Fruit fly (Drosophila melanogaster) whole organism, embryonic: Measurements from ENCODE around the gene Pex11c.

ENCODE experiments used
- ATbp ChIP-seq: fragments of 200-800 bp; sonication (Bioruptor generic); optimal IDR thresholded peaks from 2 replicates; lab custom pipeline; 2017; ENCODE audit warnings: missing biosample characterization, mild to moderate bottlenecking, missing genetic modification characterization, missing genetic modification reagents
- Antp ChIP-seq: fragments of 200-800 bp; sonication (Bioruptor generic); optimal IDR thresholded peaks from 3 replicates; lab custom pipeline; 2016; ENCODE audit warnings: missing biosample characterization, missing genetic modification characterization
- Bteb2 ChIP-seq: fragments of 200-800 bp; sonication (Bioruptor generic); optimal IDR thresholded peaks from 2 replicates; lab custom pipeline; 2016; ENCODE audit warnings: missing biosample characterization, missing genetic modification characterization
- CG10147 ChIP-seq: fragments of 200-800 bp; sonication (Bioruptor generic); optimal IDR thresholded peaks from 2 replicates; lab custom pipeline; 2019; ENCODE audit warnings: missing biosample characterization, mild to moderate bottlenecking, missing genetic modification characterization, moderate library complexity
- CG1024 ChIP-seq: fragments of 200-800 bp; sonication (Bioruptor generic); IDR thresholded peaks from 2 replicates; pipeline ENCODE4 v1.3.6; 2022; ENCODE audit warnings: missing biosample characterization, missing genetic modification characterization
- CG10565 ChIP-seq: fragments of 200-800 bp; sonication (Bioruptor generic); optimal IDR thresholded peaks from 3 replicates; lab custom pipeline; 2016; ENCODE audit warnings: missing biosample characterization, mild to moderate bottlenecking, missing genetic modification characterization
- CG11456 ChIP-seq: fragments of 200-800 bp; sonication (Bioruptor generic); IDR thresholded peaks from 3 replicates; pipeline ENCODE4 v1.3.6; 2022; ENCODE audit warnings: missing biosample characterization, missing genetic modification characterization
- CG11696 ChIP-seq: fragments of 200-800 bp; sonication (Bioruptor generic); IDR thresholded peaks from 2 replicates; pipeline ENCODE4 v1.3.6; 2022; ENCODE audit warnings: missing biosample characterization, missing genetic modification characterization
- CG12744 ChIP-seq: fragments of 200-800 bp; sonication (Bioruptor generic); optimal IDR thresholded peaks from 2 replicates; lab custom pipeline; 2016; ENCODE audit warnings: missing biosample characterization, missing genetic modification characterization
- CG14441 ChIP-seq: fragments of 200-800 bp; sonication (Bioruptor generic); IDR thresholded peaks from 2 replicates; pipeline ENCODE4 v1.3.6; 2022; ENCODE audit warnings: missing biosample characterization, missing genetic modification characterization
- CG15601 ChIP-seq: fragments of 200-800 bp; sonication (Bioruptor generic); optimal IDR thresholded peaks from 3 replicates; lab custom pipeline; 2019; ENCODE audit warnings: missing biosample characterization, mild to moderate bottlenecking, missing genetic modification characterization, moderate library complexity
- CG17359 ChIP-seq: fragments of 200-800 bp; sonication (Bioruptor generic); optimal IDR thresholded peaks from 3 replicates; lab custom pipeline; 2018; ENCODE audit warnings: missing biosample characterization, mild to moderate bottlenecking, missing genetic modification characterization, moderate library complexity
- CG17361 ChIP-seq: fragments of 200-800 bp; sonication (Bioruptor generic); IDR thresholded peaks from 3 replicates; pipeline ENCODE4 v1.3.6; 2022; ENCODE audit warnings: missing biosample characterization, missing genetic modification characterization
- CG31224 ChIP-seq: fragments of 200-800 bp; sonication (Bioruptor generic); IDR thresholded peaks from 2 replicates; pipeline ENCODE4 v1.3.6; 2022; ENCODE audit warnings: missing biosample characterization, missing genetic modification characterization
- CG3281 ChIP-seq: fragments of 200-800 bp; sonication (Bioruptor generic); optimal IDR thresholded peaks from 3 replicates; lab custom pipeline; 2017; ENCODE audit warnings: missing biosample characterization, mild to moderate bottlenecking, missing genetic modification characterization
- CG3726 ChIP-seq: fragments of 200-800 bp; sonication (Bioruptor generic); IDR thresholded peaks from 3 replicates; pipeline ENCODE4, ENCODE4 v1.3.6; 2022; ENCODE audit warnings: missing biosample characterization, missing genetic modification characterization
- CG3995 ChIP-seq: fragments of 200-800 bp; sonication (Bioruptor generic); optimal IDR thresholded peaks from 3 replicates; lab custom pipeline; 2016; ENCODE audit warnings: missing biosample characterization, missing genetic modification characterization
- CG43689 ChIP-seq: fragments of 200-800 bp; sonication (Bioruptor generic); IDR thresholded peaks from 2 replicates; pipeline ENCODE4 v1.3.6; 2022; ENCODE audit warnings: missing biosample characterization, missing genetic modification characterization
- CG6175 ChIP-seq: fragments of 200-800 bp; sonication (Bioruptor generic); IDR thresholded peaks from 3 replicates; pipeline ENCODE4 v1.3.6; 2022; ENCODE audit warnings: missing biosample characterization, missing genetic modification characterization
- CG6683 ChIP-seq: fragments of 200-800 bp; sonication (Bioruptor generic); optimal IDR thresholded peaks from 2 replicates; lab custom pipeline; 2017; ENCODE audit warnings: missing biosample characterization, mild to moderate bottlenecking, missing genetic modification characterization, missing genetic modification reagents
- CG7928 ChIP-seq: fragments of 200-800 bp; sonication (Bioruptor generic); optimal IDR thresholded peaks from 2 replicates; lab custom pipeline; 2017; ENCODE audit warnings: missing biosample characterization, mild to moderate bottlenecking, missing genetic modification characterization
- CG9609 ChIP-seq: fragments of 200-800 bp; sonication (Bioruptor generic); optimal IDR thresholded peaks from 3 replicates; lab custom pipeline; 2016; ENCODE audit warnings: missing biosample characterization, missing genetic modification characterization
- CG9727 ChIP-seq: fragments of 200-800 bp; sonication (Bioruptor generic); optimal IDR thresholded peaks from 3 replicates; lab custom pipeline; 2017; ENCODE audit warnings: missing biosample characterization, mild to moderate bottlenecking, missing genetic modification characterization
- CG9797 ChIP-seq: fragments of 200-800 bp; sonication (Bioruptor generic); optimal IDR thresholded peaks from 3 replicates; lab custom pipeline; 2018; ENCODE audit warnings: missing biosample characterization, mild to moderate bottlenecking, missing genetic modification characterization
- CoRest ChIP-seq: fragments of 200-800 bp; sonication (Bioruptor generic); optimal IDR thresholded peaks from 3 replicates; lab custom pipeline; 2018; ENCODE audit warnings: missing biosample characterization, mild to moderate bottlenecking, missing genetic modification characterization, moderate library complexity
- CrebB ChIP-seq: fragments of 200-800 bp; sonication (Bioruptor generic); optimal IDR thresholded peaks from 3 replicates; lab custom pipeline; 2018; ENCODE audit warnings: missing biosample characterization, mild to moderate bottlenecking, missing genetic modification characterization
- D19A ChIP-seq: fragments of 200-800 bp; optimal IDR thresholded peaks from 3 replicates; lab custom pipeline; 2019; ENCODE audit warnings: missing biosample characterization, mild to moderate bottlenecking, missing genetic modification characterization, moderate library complexity
- Dip2 ChIP-seq: fragments of 200-800 bp; sonication (Bioruptor generic); IDR thresholded peaks from 2 replicates; pipeline ENCODE4 v1.3.6; 2022; ENCODE audit warnings: missing biosample characterization, missing genetic modification characterization
- Dref ChIP-seq: fragments of 200-800 bp; sonication (Bioruptor generic); IDR thresholded peaks from 2 replicates; pipeline ENCODE4 v1.3.6; 2022; ENCODE audit warnings: missing biosample characterization, missing genetic modification characterization
- H2.0 ChIP-seq: fragments of 200-800 bp; sonication (Bioruptor generic); IDR thresholded peaks from 2 replicates; pipeline ENCODE4 v1.3.6; 2022; ENCODE audit warnings: missing biosample characterization, missing genetic modification characterization
- HmgZ ChIP-seq: fragments of 200-800 bp; sonication (Bioruptor generic); optimal IDR thresholded peaks from 2 replicates; lab custom pipeline; 2018; ENCODE audit warnings: missing biosample characterization, mild to moderate bottlenecking, missing genetic modification characterization
- MTF-1 ChIP-seq: fragments of 200-800 bp; sonication (Bioruptor generic); optimal IDR thresholded peaks from 2 replicates; lab custom pipeline; 2018; ENCODE audit warnings: missing biosample characterization, mild to moderate bottlenecking, missing genetic modification characterization, borderline replicate concordance
- Max ChIP-seq: fragments of 200-800 bp; sonication (Bioruptor generic); optimal IDR thresholded peaks from 2 replicates; lab custom pipeline; 2016; ENCODE audit warnings: missing biosample characterization, mild to moderate bottlenecking, missing genetic modification characterization
- NK7.1 ChIP-seq: fragments of 200-800 bp; sonication (Bioruptor generic); optimal IDR thresholded peaks from 3 replicates; lab custom pipeline; 2016; ENCODE audit warnings: missing biosample characterization, missing genetic modification characterization
- Sox102F ChIP-seq: fragments of 200-800 bp; sonication (Bioruptor generic); optimal IDR thresholded peaks from 2 replicates; lab custom pipeline; 2018; ENCODE audit warnings: missing biosample characterization, mild to moderate bottlenecking, missing genetic modification characterization, moderate library complexity
- Vsx1 ChIP-seq: fragments of 200-800 bp; sonication (Bioruptor generic); optimal IDR thresholded peaks from 2 replicates; lab custom pipeline; 2017; ENCODE audit warnings: missing biosample characterization, mild to moderate bottlenecking, missing genetic modification characterization, missing genetic modification reagents
- ash1 ChIP-seq: fragments of 200-800 bp; sonication (Bioruptor generic); optimal IDR thresholded peaks from 2 replicates; lab custom pipeline; 2018; ENCODE audit warnings: missing biosample characterization, mild to moderate bottlenecking, missing genetic modification characterization
- bab2 ChIP-seq: fragments of 200-800 bp; sonication (Bioruptor generic); optimal IDR thresholded peaks from 2 replicates; lab custom pipeline; 2016; ENCODE audit warnings: missing biosample characterization, missing genetic modification characterization
- btn ChIP-seq: fragments of 200-800 bp; sonication (Bioruptor generic); optimal IDR thresholded peaks from 2 replicates; lab custom pipeline; 2016; ENCODE audit warnings: missing biosample characterization, missing genetic modification characterization
- exex ChIP-seq: fragments of 200-800 bp; sonication (Bioruptor generic); optimal IDR thresholded peaks from 4 replicates; lab custom pipeline; 2018; ENCODE audit warnings: missing biosample characterization, mild to moderate bottlenecking, missing genetic modification characterization, moderate library complexity
- eyg ChIP-seq: fragments of 200-800 bp; sonication (Bioruptor generic); optimal IDR thresholded peaks from 3 replicates; lab custom pipeline; 2016; ENCODE audit warnings: missing biosample characterization, missing genetic modification characterization
- insv ChIP-seq, 2 experiments: fragments of 200-800 bp; sonication (Bioruptor generic); optimal IDR thresholded peaks; 3 replicates each; lab custom pipeline; 2016 to 2018; ENCODE audit warnings: missing biosample characterization in 2 of 2, missing genetic modification characterization in 2 of 2
- jing ChIP-seq: fragments of 200-800 bp; sonication (Bioruptor generic); optimal IDR thresholded peaks from 2 replicates; lab custom pipeline; 2018; ENCODE audit warnings: missing biosample characterization, mild to moderate bottlenecking, missing genetic modification characterization
- lab ChIP-seq: fragments of 200-800 bp; sonication (Bioruptor generic); optimal IDR thresholded peaks from 3 replicates; lab custom pipeline; 2017; ENCODE audit warnings: missing biosample characterization, missing genetic modification characterization, mild to moderate bottlenecking, moderate library complexity, missing genetic modification reagents
- maf-S ChIP-seq: fragments of 200-800 bp; sonication (Bioruptor generic); optimal IDR thresholded peaks from 2 replicates; lab custom pipeline; 2016; ENCODE audit warnings: missing biosample characterization, missing genetic modification characterization
- p53 ChIP-seq: fragments of 200-800 bp; sonication (Bioruptor generic); optimal IDR thresholded peaks from 2 replicates; lab custom pipeline; 2016; ENCODE audit warnings: missing biosample characterization, missing genetic modification characterization
- scrt ChIP-seq: fragments of 200-800 bp; sonication (Bioruptor generic); optimal IDR thresholded peaks from 2 replicates; lab custom pipeline; 2018; ENCODE audit warnings: missing biosample characterization, mild to moderate bottlenecking, missing genetic modification characterization, moderate library complexity
- shn ChIP-seq: fragments of 200-800 bp; sonication (Bioruptor generic); optimal IDR thresholded peaks from 3 replicates; lab custom pipeline; 2016; ENCODE audit warnings: missing biosample characterization, missing genetic modification characterization
- toy ChIP-seq: fragments of 200-800 bp; sonication (Bioruptor generic); IDR thresholded peaks from 2 replicates; pipeline ENCODE4 v1.3.6; 2022; ENCODE audit warnings: missing biosample characterization, missing genetic modification characterization
- wek ChIP-seq: fragments of 200-800 bp; sonication (Bioruptor generic); optimal IDR thresholded peaks from 3 replicates; lab custom pipeline; 2018; ENCODE audit warnings: missing biosample characterization, mild to moderate bottlenecking, missing genetic modification characterization, moderate library complexity
- zfh2 ChIP-seq: fragments of 200-800 bp; sonication (Bioruptor generic); optimal IDR thresholded peaks from 2 replicates; lab custom pipeline; 2016; ENCODE audit warnings: missing biosample characterization, missing genetic modification characterization

Pex11c gene

DNA sequence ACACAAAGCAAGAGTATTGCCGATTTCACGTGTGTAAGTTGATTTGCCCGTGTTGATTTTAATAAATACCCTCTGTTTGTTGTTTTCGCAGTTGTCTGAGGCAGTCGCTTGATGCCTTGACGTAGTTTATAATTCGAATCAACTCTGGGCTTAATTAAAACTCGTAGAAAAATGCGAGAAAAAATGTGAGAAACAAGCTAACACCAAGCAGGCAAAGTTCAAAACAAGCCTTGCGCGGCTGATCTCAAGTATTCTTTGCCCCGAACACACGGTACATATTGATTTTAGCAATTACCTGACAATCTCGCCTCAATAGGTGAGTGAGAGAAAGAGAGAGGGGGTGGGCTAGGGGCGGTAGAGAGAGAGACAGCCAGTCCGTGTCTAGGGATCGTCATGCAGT lies 32.9 kb upstream of the Pex11c start (continued):
- TF ChIP-seq CG3726: no peak
- peak; percentile 18 for TF ChIP-seq CrebB
- no peak; the same call in 1 of the 2 replicates for TF ChIP-seq CG1024
- TF ChIP-seq CG9609 (GFP tag; lab: Kevin White, UChicago): peak; percentile 23
- TF ChIP-seq Dref (GFP tag; lab: Robert Waterston, UW): no peak
- no peak for TF ChIP-seq H2.0 (GFP tag; lab: Robert Waterston, UW)
- 0 out of 3 replicates have a peak, but pooled peaks have one; percentile 24 for TF ChIP-seq CG6175 (GFP tag; lab: Robert Waterston, UW)
- peak; percentile 21 for TF ChIP-seq CG17359 (tag; lab: Kevin White, UChicago)
- TF ChIP-seq bab2: peak; percentile 38
- TF ChIP-seq CG10565 (GFP tag; lab: Kevin White, UChicago): no peak
- TF ChIP-seq Antp (GFP tag; lab: Kevin White, UChicago): peak; percentile 12
- 0 out of 2 replicates have a peak, but pooled peaks have one; percentile 45 for TF ChIP-seq CG31224
- TF ChIP-seq p53 (GFP tag; lab: Kevin White, UChicago): no peak
- TF ChIP-seq MTF-1 (GFP tag; lab: Kevin White, UChicago): peak; percentile 26
- no peak for TF ChIP-seq Sox102F (GFP tag; lab: Kevin White, UChicago)
- peak; percentile 9 for TF ChIP-seq shn (GFP tag; lab: Kevin White, UChicago)
- peak; percentile 1 for TF ChIP-seq Max (GFP tag; lab: Kevin White, UChicago)
- peak; percentile 34 for TF ChIP-seq CG9727 (GFP tag; lab: Kevin White, UChicago)
- no peak for TF ChIP-seq CG9797
- TF ChIP-seq CG43689 (GFP tag; lab: Robert Waterston, UW): no peak
- TF ChIP-seq Vsx1 (GFP tag; lab: Kevin White, UChicago): no peak
- peak; percentile 1 for TF ChIP-seq CG6683 (GFP tag; lab: Kevin White, UChicago)
- peak; percentile 19 for TF ChIP-seq exex (tag; lab: Kevin White, UChicago)
- TF ChIP-seq CG10147 (GFP tag; lab: Kevin White, UChicago): peak; percentile 25
- TF ChIP-seq eyg (GFP tag; lab: Kevin White, UChicago): peak; percentile 55
- peak; percentile 9 for TF ChIP-seq CG12744 (GFP tag; lab: Kevin White, UChicago)
- peak; percentile 81 for TF ChIP-seq lab
- no peak for TF ChIP-seq CG3995 (GFP tag; lab: Kevin White, UChicago)
- peak; percentile 45 for TF ChIP-seq HmgZ
- 0 out of 3 replicates have a peak, but pooled peaks have one; percentile 30 for TF ChIP-seq CG17361 (GFP tag; lab: Robert Waterston, UW)
- peak; percentile 33 for TF ChIP-seq Bteb2 (GFP tag; lab: Kevin White, UChicago)
- TF ChIP-seq toy (GFP tag; lab: Robert Waterston, UW): no peak
- TF ChIP-seq CG3281 (GFP tag; lab: Kevin White, UChicago): peak; percentile 57
- TF ChIP-seq NK7.1 (GFP tag; lab: Kevin White, UChicago): peak; percentile 2
- TF ChIP-seq CG14441 (GFP tag; lab: Robert Waterston, UW): peak; percentile 20; the same call in 1 of the 2 replicates
- peak; percentile 68; the same call in 2 of the 3 replicates for TF ChIP-seq CG11456 (GFP tag; lab: Robert Waterston, UW)
- TF ChIP-seq zfh2 (GFP tag; lab: Kevin White, UChicago): peak; percentile 28
- TF ChIP-seq insv (GFP tag; optimal IDR thresholded peaks at IDR 0.05; lab: Kevin White, UChicago): peak in 1 of 2 experiments; percentile 18
- no peak for TF ChIP-seq Dip2 (GFP tag; lab: Robert Waterston, UW)
- TF ChIP-seq btn: no peak
- TF ChIP-seq scrt (GFP tag; lab: Kevin White, UChicago): peak; percentile 34
- TF ChIP-seq CG11696 (GFP tag; lab: Robert Waterston, UW): peak; percentile 54; the same call in 1 of the 2 replicates
- TF ChIP-seq ATbp (GFP tag; lab: Kevin White, UChicago): peak; percentile 56
- peak; percentile 21 for TF ChIP-seq wek (GFP tag; lab: Kevin White, UChicago)
- TF ChIP-seq maf-S: peak; percentile 29
- TF ChIP-seq ash1: peak; percentile 30
- TF ChIP-seq CG7928 (GFP tag; lab: Kevin White, UChicago): no peak
- no peak for TF ChIP-seq jing (GFP tag; lab: Kevin White, UChicago)
- peak; percentile 33 for TF ChIP-seq CoRest (tag; lab: Kevin White, UChicago)
- peak; percentile 15 for TF ChIP-seq D19A
- peak; percentile 9 for TF ChIP-seq CG15601
